Fruit fly (Drosophila melanogaster): ENCODE data around the gene Mpp6.

Mpp6 gene

dm6 chr2L:21162875-21163274, 6.8 kb downstream of the Mpp6 start, which contains the start of gene Nbr (continued):
- no peak for TF ChIP-seq CG4282 (GFP tag; optimal IDR thresholded peaks at IDR 0.05)
- no peak for TF ChIP-seq Abd-B (GFP tag; optimal IDR thresholded peaks at IDR 0.05)
- TF ChIP-seq ara (GFP tag; IDR thresholded peaks at IDR 0.05) = no peak
- no peak for TF ChIP-seq sisA (GFP tag; IDR thresholded peaks at IDR 0.05)
- TF ChIP-seq wek (GFP tag; optimal IDR thresholded peaks at IDR 0.05) = no peak
- TF ChIP-seq NfI (GFP tag; optimal IDR thresholded peaks at IDR 0.05) = no peak
- TF ChIP-seq CG13624 (GFP tag; optimal IDR thresholded peaks at IDR 0.05) = no peak
- no peak for TF ChIP-seq Ptx1 (GFP tag; IDR thresholded peaks at IDR 0.05)
- no peak for TF ChIP-seq CG30020 (tag; optimal IDR thresholded peaks at IDR 0.05)
- TF ChIP-seq CG10431 (GFP tag; optimal IDR thresholded peaks at IDR 0.05) = no peak
- no peak for TF ChIP-seq ac (GFP tag; optimal IDR thresholded peaks at IDR 0.05)
- TF ChIP-seq sima (GFP tag; optimal IDR thresholded peaks at IDR 0.05) = no peak
- TF ChIP-seq ATbp (GFP tag; optimal IDR thresholded peaks at IDR 0.05) = no peak
- TF ChIP-seq dysf (GFP tag; IDR thresholded peaks at IDR 0.05) = no peak
- TF ChIP-seq Hand (GFP tag; optimal IDR thresholded peaks at IDR 0.05) = no peak
- TF ChIP-seq trh (GFP tag; optimal IDR thresholded peaks at IDR 0.05) = no peak
- no peak for TF ChIP-seq CG8924 (tag; optimal IDR thresholded peaks at IDR 0.05)
- TF ChIP-seq CG2712 (tag; optimal IDR thresholded peaks at IDR 0.05) = no peak
- TF ChIP-seq CG32532 (GFP tag; IDR thresholded peaks at IDR 0.05) = no peak; the same call in 1 of the 2 replicates
- TF ChIP-seq CHES-1-like (GFP tag; optimal IDR thresholded peaks at IDR 0.05) = no peak
- no peak for TF ChIP-seq bsh (GFP tag; optimal IDR thresholded peaks at IDR 0.05)
- no peak for TF ChIP-seq gsb (GFP tag; IDR thresholded peaks at IDR 0.05)
- peak; percentile 67 for TF ChIP-seq bbx (GFP tag; IDR thresholded peaks at IDR 0.05; ENCODE audit: partially characterized antibody)
- no peak for TF ChIP-seq Xrp1 (GFP tag; IDR thresholded peaks at IDR 0.05)
- TF ChIP-seq sim (GFP tag; IDR thresholded peaks at IDR 0.05) = no peak
- TF ChIP-seq CG32767 (GFP tag; IDR thresholded peaks at IDR 0.05) = no peak
- no peak for TF ChIP-seq Nf-YB (GFP tag; optimal IDR thresholded peaks at IDR 0.05)
- TF ChIP-seq amos (GFP tag; IDR thresholded peaks at IDR 0.05; ENCODE audit: partially characterized antibody) = peak; percentile 62
- TF ChIP-seq Med (GFP tag) = peak; percentile 72
- TF ChIP-seq CG2129 (GFP tag; IDR thresholded peaks at IDR 0.05; ENCODE audit: partially characterized antibody) = no peak
- TF ChIP-seq CG31441 (GFP tag; IDR thresholded peaks at IDR 0.05) = no peak
- TF ChIP-seq phol (tag; optimal IDR thresholded peaks at IDR 0.05) = no peak
- TF ChIP-seq fd96Cb (tag; optimal IDR thresholded peaks at IDR 0.05) = no peak
- TF ChIP-seq CG31365 (tag; optimal IDR thresholded peaks at IDR 0.05) = no peak
- peak; percentile 56 for TF ChIP-seq Scr (GFP tag; IDR thresholded peaks at IDR 0.05; ENCODE audit: partially characterized antibody)
- TF ChIP-seq esg (GFP tag; conservative IDR thresholded peaks at IDR 0.05) = no peak
- TF ChIP-seq sd (tag; optimal IDR thresholded peaks at IDR 0.05) = no peak
- TF ChIP-seq CG1233 (GFP tag; optimal IDR thresholded peaks at IDR 0.05) = no peak
- no peak for TF ChIP-seq CG12236 (GFP tag; optimal IDR thresholded peaks at IDR 0.05)
- no peak for TF ChIP-seq H2.0 (GFP tag; IDR thresholded peaks at IDR 0.05)
- TF ChIP-seq sob (GFP tag; IDR thresholded peaks at IDR 0.05) = peak; percentile 11; the same call in 1 of the 2 replicates
- TF ChIP-seq gcm (GFP tag; optimal IDR thresholded peaks at IDR 0.05) = no peak
- TF ChIP-seq da (GFP tag; optimal IDR thresholded peaks at IDR 0.05) = no peak
- TF ChIP-seq slou (GFP tag; optimal IDR thresholded peaks at IDR 0.05) = no peak
- 0 out of 3 replicates have a peak, but pooled peaks have one; percentile 35 for TF ChIP-seq CG6791 (GFP tag; IDR thresholded peaks at IDR 0.05; ENCODE audit: partially characterized antibody)
- TF ChIP-seq CG1792 (GFP tag; optimal IDR thresholded peaks at IDR 0.05) = no peak
- TF ChIP-seq her (GFP tag; optimal IDR thresholded peaks at IDR 0.05) = no peak
- TF ChIP-seq CG15514 (GFP tag; optimal IDR thresholded peaks at IDR 0.05) = no peak
- no peak for TF ChIP-seq CG1832 (GFP tag; optimal IDR thresholded peaks at IDR 0.05)
- no peak for TF ChIP-seq Side (GFP tag; optimal IDR thresholded peaks at IDR 0.05)
- no peak for TF ChIP-seq hth (optimal IDR thresholded peaks at IDR 0.05)
- no peak for TF ChIP-seq cad (GFP tag; optimal IDR thresholded peaks at IDR 0.05)
